Worm (Caenorhabditis elegans) whole organism, L1 larva: ENCODE results near the gene T11F9.7.

Experiments
- C16A3.4 ChIP-seq: fragments of 150-350 bp; optimal IDR thresholded peaks from 2 replicates; lab custom pipeline; 2014; ENCODE audit warnings: missing biosample characterization, missing genetic modification characterization
- C34B4.2 ChIP-seq: sonication (generic microtip); optimal IDR thresholded peaks from 2 replicates; lab custom pipeline; 2017; ENCODE audit warnings: mild to moderate bottlenecking, missing genetic modification characterization, missing compliant biosample characterization
- F16B12.6 ChIP-seq: fragments of 150-350 bp; optimal IDR thresholded peaks from 2 replicates; lab custom pipeline; 2014; ENCODE audit warnings: missing biosample characterization, missing genetic modification characterization
- Y116A8C.19 ChIP-seq: sonication (generic microtip); optimal IDR thresholded peaks from 2 replicates; lab custom pipeline; 2016; ENCODE audit warnings: missing compliant biosample characterization, missing genetic modification characterization, borderline replicate concordance
- aha-1 ChIP-seq: fragments of 150-350 bp; optimal IDR thresholded peaks from 2 replicates; lab custom pipeline; 2014; ENCODE audit warnings: missing biosample characterization, missing genetic modification characterization
- ama-1 ChIP-seq: fragments of 150-350 bp; optimal IDR thresholded peaks from 2 replicates; lab custom pipeline; 2014
- blmp-1 ChIP-seq: fragments of 150-350 bp; optimal IDR thresholded peaks from 2 replicates; lab custom pipeline; 2014; ENCODE audit warnings: missing biosample characterization, missing genetic modification characterization
- ceh-88 ChIP-seq: fragments of 200-800 bp; sonication (Bioruptor generic); IDR thresholded peaks from 2 replicates; pipeline ENCODE4 v1.3.6; 2022; ENCODE audit warnings: missing genetic modification characterization, missing compliant biosample characterization
- dpl-1 ChIP-seq, 3 experiments: fragments of 150-350 bp in 2 of 3; sonication (generic microtip) in 1 of 3; optimal IDR thresholded peaks; 2 replicates each; lab custom pipeline; 2014 to 2017; ENCODE audit warnings: missing biosample characterization in 3 of 3, missing genetic modification characterization in 3 of 3, missing genetic modification reagents in 3 of 3
- efl-1 ChIP-seq, 4 experiments: fragments of 150-350 bp; optimal IDR thresholded peaks in 3 of 4; peaks in 1 of 4; 1 replicate in 1 of 4; 2 replicates in 3 of 4; lab custom pipeline; 2014; ENCODE audit warnings: missing biosample characterization in 2 of 4, missing genetic modification characterization in 2 of 4, missing genetic modification reagents in 2 of 4
- efl-3 ChIP-seq: fragments of 200-800 bp; sonication (Bioruptor generic); optimal IDR thresholded peaks from 2 replicates; lab custom pipeline; 2018; ENCODE audit warnings: mild to moderate bottlenecking, missing genetic modification characterization, missing compliant biosample characterization
- elt-2 ChIP-seq: sonication (generic microtip); optimal IDR thresholded peaks from 2 replicates; lab custom pipeline; 2016; ENCODE audit warnings: missing genetic modification characterization, mild to moderate bottlenecking, inconsistent platforms, missing compliant biosample characterization, missing genetic modification reagents
- ets-5 ChIP-seq: fragments of 200-800 bp; sonication (Bioruptor generic); IDR thresholded peaks from 2 replicates; pipeline ENCODE4 v1.3.6; 2022; ENCODE audit warnings: missing genetic modification characterization, missing compliant biosample characterization
- fkh-4 ChIP-seq: sonication (generic microtip); optimal IDR thresholded peaks from 2 replicates; lab custom pipeline; 2016; ENCODE audit warnings: missing compliant biosample characterization, missing genetic modification characterization, borderline replicate concordance
- fkh-8 ChIP-seq: sonication (generic microtip); optimal IDR thresholded peaks from 2 replicates; lab custom pipeline; 2016; ENCODE audit warnings: mild to moderate bottlenecking, missing genetic modification characterization, missing compliant biosample characterization
- hlh-17 ChIP-seq: fragments of 200-800 bp; sonication (Bioruptor generic); optimal IDR thresholded peaks from 2 replicates; lab custom pipeline; 2018; ENCODE audit warnings: missing genetic modification characterization, mild to moderate bottlenecking, missing compliant biosample characterization, moderate library complexity, borderline replicate concordance
- hlh-4 ChIP-seq: sonication (generic microtip); optimal IDR thresholded peaks from 2 replicates; lab custom pipeline; 2016; ENCODE audit warnings: mild to moderate bottlenecking, missing genetic modification characterization, missing compliant biosample characterization
- irx-1 ChIP-seq: sonication (generic microtip); optimal IDR thresholded peaks from 2 replicates; lab custom pipeline; 2016; ENCODE audit warnings: missing genetic modification characterization, missing compliant biosample characterization
- jun-1 ChIP-seq: fragments of 150-350 bp; optimal IDR thresholded peaks from 2 replicates; lab custom pipeline; 2014; ENCODE audit warnings: missing biosample characterization, missing genetic modification reagents, missing genetic modification characterization
- lin-14 ChIP-seq: fragments of 200-800 bp; sonication (Bioruptor generic); optimal IDR thresholded peaks from 2 replicates; lab custom pipeline; 2018; ENCODE audit warnings: mild to moderate bottlenecking, missing genetic modification characterization, moderate library complexity, missing compliant biosample characterization
- lin-35 ChIP-seq, 2 experiments: fragments of 150-350 bp; optimal IDR thresholded peaks; 2 replicates each; lab custom pipeline; 2014; ENCODE audit warnings: missing biosample characterization in 2 of 2, missing genetic modification characterization in 2 of 2, missing genetic modification reagents in 2 of 2
- lin-39 ChIP-seq: fragments of 150-350 bp; optimal IDR thresholded peaks from 2 replicates; lab custom pipeline; 2014; ENCODE audit warnings: missing biosample characterization, missing genetic modification reagents, missing genetic modification characterization
- lir-3 ChIP-seq: sonication (generic microtip); optimal IDR thresholded peaks from 2 replicates; lab custom pipeline; 2016; ENCODE audit warnings: mild to moderate bottlenecking, missing genetic modification characterization, moderate library complexity, missing compliant biosample characterization; ENCODE audit not compliant: poor library complexity
- lsy-2 ChIP-seq, 2 experiments: fragments of 150-350 bp; optimal IDR thresholded peaks; 2 replicates each; lab custom pipeline; 2014; ENCODE audit warnings: missing biosample characterization in 2 of 2, missing genetic modification characterization in 2 of 2
- mab-9 ChIP-seq: fragments of 200-800 bp; sonication (Bioruptor generic); IDR thresholded peaks from 2 replicates; pipeline ENCODE4 v1.3.6; 2022; ENCODE audit warnings: missing genetic modification reagents, missing genetic modification characterization, missing compliant biosample characterization
- nhr-11 ChIP-seq: fragments of 150-350 bp; optimal IDR thresholded peaks from 2 replicates; lab custom pipeline; 2014; ENCODE audit warnings: missing biosample characterization, missing genetic modification characterization
- nhr-12 ChIP-seq: sonication (generic microtip); optimal IDR thresholded peaks from 2 replicates; lab custom pipeline; 2017; ENCODE audit warnings: missing biosample characterization, missing genetic modification characterization
- nhr-19 ChIP-seq: fragments of 200-800 bp; sonication (Bioruptor generic); conservative IDR thresholded peaks from 2 replicates; pipeline ENCODE4 v1.3.6; 2022; ENCODE audit warnings: missing genetic modification characterization, missing compliant biosample characterization
- nhr-20 ChIP-seq: sonication (generic microtip); optimal IDR thresholded peaks from 2 replicates; lab custom pipeline; 2016; ENCODE audit warnings: mild to moderate bottlenecking, missing genetic modification characterization, missing compliant biosample characterization
- nhr-237 ChIP-seq: fragments of 150-350 bp; optimal IDR thresholded peaks from 2 replicates; lab custom pipeline; 2014; ENCODE audit warnings: missing biosample characterization, missing genetic modification characterization
- nhr-47 ChIP-seq: sonication (generic microtip); optimal IDR thresholded peaks from 2 replicates; lab custom pipeline; 2016; ENCODE audit warnings: mild to moderate bottlenecking, missing genetic modification characterization, moderate library complexity, missing compliant biosample characterization
- nhr-71 ChIP-seq: sonication (generic microtip); optimal IDR thresholded peaks from 2 replicates; lab custom pipeline; 2016; ENCODE audit warnings: mild to moderate bottlenecking, missing genetic modification characterization, moderate library complexity, missing compliant biosample characterization
- nhr-77 ChIP-seq: fragments of 150-350 bp; optimal IDR thresholded peaks from 2 replicates; lab custom pipeline; 2014; ENCODE audit warnings: missing biosample characterization, missing genetic modification characterization
- nhr-85 ChIP-seq: sonication (generic microtip); peaks from one replicate; lab custom pipeline; 2016; ENCODE audit warnings: missing genetic modification characterization, inconsistent platforms, missing compliant biosample characterization
- pag-3 ChIP-seq: sonication (generic microtip); optimal IDR thresholded peaks from 2 replicates; lab custom pipeline; 2017; ENCODE audit warnings: missing genetic modification characterization, mild to moderate bottlenecking, missing compliant biosample characterization, antibody characterized with exemption, borderline replicate concordance; ENCODE audit not compliant: insufficient read depth
- pax-3 ChIP-seq: fragments of 200-800 bp; sonication (Bioruptor generic); optimal IDR thresholded peaks from 2 replicates; lab custom pipeline; 2018; ENCODE audit warnings: mild to moderate bottlenecking, missing genetic modification characterization, moderate library complexity, missing compliant biosample characterization
- skn-1 ChIP-seq: fragments of 150-350 bp; optimal IDR thresholded peaks from 2 replicates; lab custom pipeline; 2014; ENCODE audit warnings: missing biosample characterization, missing genetic modification characterization
- tbx-2 ChIP-seq: sonication (generic microtip); optimal IDR thresholded peaks from 2 replicates; lab custom pipeline; 2016; ENCODE audit warnings: missing genetic modification characterization, missing compliant biosample characterization
- unc-130 ChIP-seq: fragments of 150-350 bp; optimal IDR thresholded peaks from 2 replicates; lab custom pipeline; 2017; ENCODE audit warnings: missing biosample characterization, missing genetic modification characterization, inconsistent platforms
- unc-30 ChIP-seq: sonication (generic microtip); optimal IDR thresholded peaks from 2 replicates; lab custom pipeline; 2017; ENCODE audit warnings: missing biosample characterization, missing genetic modification characterization
- unc-62 ChIP-seq: fragments of 150-350 bp; optimal IDR thresholded peaks from 2 replicates; lab custom pipeline; 2014; ENCODE audit warnings: missing biosample characterization, missing genetic modification reagents, missing genetic modification characterization
- vab-15 ChIP-seq: sonication (generic microtip); optimal IDR thresholded peaks from 2 replicates; lab custom pipeline; 2017; ENCODE audit warnings: missing genotype, mild to moderate bottlenecking, missing genetic modification characterization, missing compliant biosample characterization
- zip-4 ChIP-seq: fragments of 200-800 bp; sonication (Bioruptor generic); optimal IDR thresholded peaks from 2 replicates; lab custom pipeline; 2018; ENCODE audit warnings: mild to moderate bottlenecking, missing genetic modification characterization, moderate library complexity, missing compliant biosample characterization
- ztf-11 ChIP-seq, 2 experiments: sonication (generic microtip); optimal IDR thresholded peaks; 2 replicates each; lab custom pipeline; 2016 to 2017; ENCODE audit warnings: missing genetic modification characterization in 2 of 2, missing biosample characterization in 1 of 2, missing compliant biosample characterization in 1 of 2

Gene T11F9.7

DNA sequence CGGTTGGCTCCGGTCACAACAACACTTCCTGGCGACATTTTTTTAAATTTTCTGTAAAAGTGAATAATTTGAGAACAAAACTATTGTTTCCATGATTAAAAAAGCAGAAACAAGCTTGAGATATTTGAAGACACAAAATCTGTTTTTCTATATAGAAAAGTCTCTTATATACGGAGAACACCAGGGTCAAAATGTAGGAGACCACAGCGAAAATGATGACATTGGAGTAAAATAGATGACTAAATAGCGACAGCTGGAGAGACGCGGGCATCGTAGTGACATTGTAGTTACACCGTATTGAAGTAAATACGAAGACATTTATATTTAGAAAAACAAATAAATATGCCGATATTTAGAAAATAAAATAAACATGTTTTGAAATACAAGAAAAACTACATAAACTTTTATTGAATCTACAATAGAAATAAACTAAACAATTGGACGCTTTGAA lies 40.4 kb downstream of the T11F9.7 start, which contains the start of gene sdz-8:
TSS of gene sdz-8 (minus strand) at position 51 of the 451 bp plus-strand sequence.
- TF ChIP-seq dpl-1 (GFP tag; optimal IDR thresholded peaks at IDR 0.05; lab: Kevin White, UChicago) (no peak), jun-1 (no peak), skn-1 (tag; lab: Kevin White, UChicago) (peak; percentile 93), pag-3 (tag; lab: Kevin White, UChicago) (no peak), lin-14 (GFP tag; lab: Kevin White, UChicago) (peak; percentile 26), nhr-237 (tag; lab: Kevin White, UChicago) (no peak), nhr-20 (tag; lab: Kevin White, UChicago) (no peak), pax-3 (no peak), nhr-12 (no peak), aha-1 (tag; lab: Kevin White, UChicago) (no peak), unc-62 (GFP tag; lab: Kevin White, UChicago) (no peak), efl-1 (optimal IDR thresholded peaks at IDR 0.05; lab: Kevin White, UChicago) (no peak), efl-1 (GFP tag; optimal IDR thresholded peaks at IDR 0.05 in 1 of 2; lab: Kevin White, UChicago) (peak in 1 of 2 experiments; percentile 58), F16B12.6 (no peak), elt-2 (no peak)
- TF ChIP-seq, all 84 proteins: peak for 3

DNA sequence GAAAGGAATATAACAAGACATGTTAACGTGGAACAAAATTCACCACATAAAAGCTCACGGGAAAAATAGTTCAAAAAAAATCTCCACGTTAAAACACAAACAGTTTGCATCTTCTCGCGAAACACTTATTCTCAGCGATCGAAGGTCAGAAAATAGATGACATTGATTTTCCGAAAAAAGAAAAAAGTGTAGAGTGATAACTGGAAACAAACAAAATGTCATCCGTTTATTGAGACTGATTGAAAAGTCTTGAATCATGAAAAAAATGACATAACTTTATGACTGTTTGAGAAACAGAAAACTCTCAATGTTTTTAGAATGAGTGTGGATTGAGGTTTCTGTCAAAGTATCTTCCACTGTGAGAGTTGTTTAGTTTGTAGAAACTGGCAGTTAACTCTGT lies 42.1 kb downstream of the T11F9.7 start, which contains the start of gene C55A6.4:
TSS of gene C55A6.4 (minus strand) at position 101 of the 400 bp plus-strand sequence.
- no peak for TF ChIP-seq nhr-20 (tag; lab: Kevin White, UChicago)
- TF ChIP-seq lir-3 (tag; lab: Kevin White, UChicago), result no peak

DNA sequence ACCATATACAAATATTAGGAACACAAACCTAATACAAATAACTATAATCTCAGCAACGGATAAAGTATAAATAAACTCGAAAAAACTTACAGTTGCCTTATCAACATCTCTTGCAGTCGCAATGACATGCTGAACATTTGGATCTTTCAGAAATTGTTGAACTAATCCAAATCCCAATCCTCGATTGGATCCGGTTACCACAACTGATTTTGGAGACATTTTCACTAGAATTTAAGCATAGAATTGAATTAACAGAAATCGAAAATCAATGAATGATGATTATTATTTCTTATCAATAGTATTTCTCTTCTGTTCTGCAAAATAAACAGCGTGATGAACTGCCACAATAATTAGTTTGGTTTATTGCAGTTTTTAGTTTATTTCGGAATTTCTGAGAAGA lies 44.5 kb downstream of the T11F9.7 start, which contains the start of the genes C55A6.11 and C55A6.7:
TSS of gene C55A6.11 (plus strand) at position 301 of the 400 bp plus-strand sequence.
TSS of gene C55A6.7 (minus strand) at position 316 of the 400 bp plus-strand sequence.
- TF ChIP-seq nhr-71 (tag; lab: Kevin White, UChicago), result no peak
- TF ChIP-seq blmp-1 (tag; lab: Kevin White, UChicago), result no peak
- no peak for TF ChIP-seq fkh-8 (tag; lab: Kevin White, UChicago)
- TF ChIP-seq hlh-4, result no peak
- no peak for TF ChIP-seq vab-15
- TF ChIP-seq nhr-19 (GFP tag; lab: Robert Waterston, UW), result no peak
- no peak for TF ChIP-seq ets-5 (GFP tag; lab: Robert Waterston, UW)
- no peak for TF ChIP-seq mab-9 (GFP tag; lab: Robert Waterston, UW)

ce11 chrV:11521448-11521847 lies 45.7 kb downstream of the T11F9.7 start, which contains the start of gene pafo-1:
Gene pafo-1 (plus strand): TSS chrV:11521703.
- TF ChIP-seq vab-15, result no peak
- peak; percentile 81 for TF ChIP-seq nhr-11 (tag; lab: Kevin White, UChicago)
- peak; percentile 67 for TF ChIP-seq mab-9 (GFP tag; lab: Robert Waterston, UW)
- TF ChIP-seq hlh-17 (GFP tag; lab: Kevin White, UChicago), result no peak
- TF ChIP-seq jun-1, result peak; percentile 88
- TF ChIP-seq nhr-47 (tag; lab: Kevin White, UChicago), result peak; percentile 95
- TF ChIP-seq lsy-2 (tag; optimal IDR thresholded peaks at IDR 0.05; lab: Kevin White, UChicago), result peak; percentile 91 to 92
- peak; percentile 82 for TF ChIP-seq C16A3.4
- TF ChIP-seq ama-1 (lab: Kevin White, UChicago), result peak; percentile 13
- TF ChIP-seq unc-130 (tag; lab: Kevin White, UChicago), result peak; percentile 91
- peak; percentile 92 for TF ChIP-seq tbx-2
- TF ChIP-seq nhr-237 (tag; lab: Kevin White, UChicago), result peak; percentile 35
- TF ChIP-seq irx-1 (tag; lab: Kevin White, UChicago), result peak; percentile 85
- TF ChIP-seq efl-3 (GFP tag; lab: Kevin White, UChicago), result peak; percentile 47
- peak; percentile 20; the same call in 1 of the 2 replicates for TF ChIP-seq ceh-88 (GFP tag; lab: Robert Waterston, UW)
- TF ChIP-seq nhr-71 (tag; lab: Kevin White, UChicago), result peak; percentile 95
- no peak for TF ChIP-seq unc-30 (tag; lab: Kevin White, UChicago)
- TF ChIP-seq nhr-12, result no peak
- TF ChIP-seq nhr-77 (tag; lab: Kevin White, UChicago), result peak; percentile 60
- peak; percentile 97 for TF ChIP-seq nhr-85 (tag; lab: Kevin White, UChicago)
- peak; percentile 5 for TF ChIP-seq C34B4.2 (tag; lab: Kevin White, UChicago)
- no peak for TF ChIP-seq Y116A8C.19 (tag; lab: Kevin White, UChicago)
- TF ChIP-seq fkh-4 (tag; lab: Kevin White, UChicago), result peak; percentile 28
- peak; percentile 91 for TF ChIP-seq lin-39 (tag; lab: Kevin White, UChicago)
- peak; percentile 80 for TF ChIP-seq zip-4 (GFP tag; lab: Kevin White, UChicago)
- TF ChIP-seq unc-62 (GFP tag; lab: Kevin White, UChicago), result no peak
- TF ChIP-seq ztf-11 (tag; optimal IDR thresholded peaks at IDR 0.05; lab: Kevin White, UChicago), result peak in 1 of 2 experiments; percentile 79
- TF ChIP-seq fkh-8 (tag; lab: Kevin White, UChicago), result peak; percentile 79
- peak; percentile 99 for TF ChIP-seq lin-35 (GFP tag; optimal IDR thresholded peaks at IDR 0.05; lab: Kevin White, UChicago)
- no peak for TF ChIP-seq hlh-4
